Worm (Caenorhabditis elegans) whole organism, late embryonic: ENCODE data around the gene rab-21.

Experiments
- C08G9.2 ChIP-seq: sonication (generic microtip); optimal IDR thresholded peaks from 2 replicates; lab custom pipeline; 2016; ENCODE audit warnings: mild to moderate bottlenecking, missing genetic modification characterization, moderate library complexity, missing compliant biosample characterization
- F13H6.1 ChIP-seq: sonication (generic microtip); optimal IDR thresholded peaks from 2 replicates; lab custom pipeline; 2016; ENCODE audit warnings: missing genetic modification characterization, missing compliant biosample characterization
- K09A11.1 ChIP-seq: sonication (generic microtip); optimal IDR thresholded peaks from 2 replicates; lab custom pipeline; 2017; ENCODE audit warnings: antibody characterized with exemption, mild to moderate bottlenecking, missing genetic modification characterization, missing compliant biosample characterization; ENCODE audit not compliant: insufficient read depth
- Y22D7AL.16 ChIP-seq: sonication (generic microtip); optimal IDR thresholded peaks from 2 replicates; lab custom pipeline; 2016; ENCODE audit warnings: missing genetic modification characterization, missing compliant biosample characterization
- ahr-1 ChIP-seq: sonication (generic microtip); optimal IDR thresholded peaks from 2 replicates; lab custom pipeline; 2016; ENCODE audit warnings: missing genetic modification characterization, missing compliant biosample characterization
- ceh-18 ChIP-seq: sonication (generic microtip); optimal IDR thresholded peaks from 2 replicates; lab custom pipeline; 2016; ENCODE audit warnings: missing genetic modification characterization, missing compliant biosample characterization
- ceh-2 ChIP-seq: sonication (generic microtip); optimal IDR thresholded peaks from 2 replicates; lab custom pipeline; 2016; ENCODE audit warnings: missing genotype, missing genetic modification characterization, missing compliant biosample characterization
- ceh-34 ChIP-seq: sonication (generic microtip); optimal IDR thresholded peaks from 2 replicates; lab custom pipeline; 2016; ENCODE audit warnings: mild to moderate bottlenecking, missing genetic modification characterization, missing compliant biosample characterization
- ceh-45 ChIP-seq: fragments of 200-800 bp; sonication (Bioruptor generic); IDR thresholded peaks from 2 replicates; pipeline ENCODE4 v1.3.6; 2022; ENCODE audit warnings: missing genetic modification reagents, missing genetic modification characterization, missing compliant biosample characterization
- ceh-9 ChIP-seq: sonication (generic microtip); optimal IDR thresholded peaks from 2 replicates; lab custom pipeline; 2016; ENCODE audit warnings: mild to moderate bottlenecking, missing genetic modification characterization, inconsistent platforms, missing compliant biosample characterization
- che-1 ChIP-seq: sonication (generic microtip); optimal IDR thresholded peaks from 2 replicates; lab custom pipeline; 2016; ENCODE audit warnings: mild to moderate bottlenecking, missing genetic modification characterization, missing compliant biosample characterization
- dmd-4 ChIP-seq: sonication (generic microtip); optimal IDR thresholded peaks from 2 replicates; lab custom pipeline; 2016; ENCODE audit warnings: borderline replicate concordance, missing genetic modification characterization, missing compliant biosample characterization
- dve-1 ChIP-seq: sonication (generic microtip); optimal IDR thresholded peaks from 2 replicates; lab custom pipeline; 2017; ENCODE audit warnings: antibody characterized with exemption, mild to moderate bottlenecking, missing genetic modification characterization, missing compliant biosample characterization
- elt-2 ChIP-seq: sonication (generic microtip); optimal IDR thresholded peaks from 2 replicates; lab custom pipeline; 2016; ENCODE audit warnings: missing genetic modification reagents, missing genetic modification characterization, missing compliant biosample characterization
- fkh-10 ChIP-seq: fragments of 150-350 bp; optimal IDR thresholded peaks from 2 replicates; lab custom pipeline; 2014; ENCODE audit warnings: missing biosample characterization, missing genetic modification reagents, missing genetic modification characterization
- fkh-6 ChIP-seq: sonication (generic microtip); optimal IDR thresholded peaks from 2 replicates; lab custom pipeline; 2016; ENCODE audit warnings: missing genetic modification characterization, missing compliant biosample characterization
- gmeb-2 ChIP-seq: sonication (generic microtip); optimal IDR thresholded peaks from 2 replicates; lab custom pipeline; 2016; ENCODE audit warnings: missing genetic modification characterization, inconsistent platforms, missing compliant biosample characterization
- hlh-13 ChIP-seq: fragments of 200-800 bp; sonication (Bioruptor generic); optimal IDR thresholded peaks from 2 replicates; lab custom pipeline; 2018; ENCODE audit warnings: mild to moderate bottlenecking, missing genetic modification characterization, missing compliant biosample characterization
- lim-6 ChIP-seq: sonication (generic microtip); optimal IDR thresholded peaks from 2 replicates; lab custom pipeline; 2016; ENCODE audit warnings: missing genetic modification characterization, missing compliant biosample characterization
- lin-11 ChIP-seq: fragments of 200-800 bp; sonication (Bioruptor generic); optimal IDR thresholded peaks from 2 replicates; lab custom pipeline; 2018; ENCODE audit warnings: mild to moderate bottlenecking, missing genetic modification characterization, missing compliant biosample characterization
- madf-2 ChIP-seq: sonication (generic microtip); optimal IDR thresholded peaks from 2 replicates; lab custom pipeline; 2017; ENCODE audit warnings: missing genetic modification characterization, missing compliant biosample characterization
- nfya-1 ChIP-seq: sonication (generic microtip); optimal IDR thresholded peaks from 2 replicates; lab custom pipeline; 2017; ENCODE audit warnings: missing genetic modification characterization, mild to moderate bottlenecking, missing compliant biosample characterization, antibody characterized with exemption, moderate library complexity
- nhr-11 ChIP-seq: fragments of 150-350 bp; optimal IDR thresholded peaks from 2 replicates; lab custom pipeline; 2014; ENCODE audit warnings: missing biosample characterization, missing genetic modification characterization
- nhr-232 ChIP-seq: sonication (generic microtip); optimal IDR thresholded peaks from 2 replicates; lab custom pipeline; 2016; ENCODE audit warnings: missing genetic modification characterization, missing compliant biosample characterization
- odd-2 ChIP-seq: sonication (generic microtip); optimal IDR thresholded peaks from 2 replicates; lab custom pipeline; 2017; ENCODE audit warnings: antibody characterized with exemption, mild to moderate bottlenecking, missing genetic modification characterization, missing compliant biosample characterization
- pha-4 ChIP-seq: fragments of 150-350 bp; optimal IDR thresholded peaks from 2 replicates; lab custom pipeline; 2018; ENCODE audit warnings: missing biosample characterization, missing genetic modification reagents, missing genetic modification characterization
- pqm-1 ChIP-seq: sonication (generic microtip); optimal IDR thresholded peaks from 2 replicates; lab custom pipeline; 2016; ENCODE audit warnings: missing genetic modification characterization, missing compliant biosample characterization
- ref-2 ChIP-seq: sonication (generic microtip); optimal IDR thresholded peaks from 2 replicates; lab custom pipeline; 2016; ENCODE audit warnings: missing genetic modification characterization, missing compliant biosample characterization
- rnt-1 ChIP-seq: sonication (generic microtip); optimal IDR thresholded peaks from 2 replicates; lab custom pipeline; 2016; ENCODE audit warnings: missing genetic modification characterization, missing compliant biosample characterization
- sox-4 ChIP-seq: sonication (generic microtip); optimal IDR thresholded peaks from 2 replicates; lab custom pipeline; 2017; ENCODE audit warnings: mild to moderate bottlenecking, missing genetic modification characterization, inconsistent platforms, missing compliant biosample characterization
- syd-9 ChIP-seq: sonication (generic microtip); optimal IDR thresholded peaks from 2 replicates; lab custom pipeline; 2016; ENCODE audit warnings: mild to moderate bottlenecking, missing genetic modification characterization, moderate library complexity, missing compliant biosample characterization
- tbx-2 ChIP-seq: sonication (generic microtip); optimal IDR thresholded peaks from 2 replicates; lab custom pipeline; 2016; ENCODE audit warnings: missing genetic modification characterization, missing compliant biosample characterization
- ttx-3 ChIP-seq: sonication (generic microtip); optimal IDR thresholded peaks from 2 replicates; lab custom pipeline; 2016; ENCODE audit warnings: missing genetic modification reagents, missing genetic modification characterization, missing compliant biosample characterization
- unc-42 ChIP-seq: sonication (generic microtip); optimal IDR thresholded peaks from 2 replicates; lab custom pipeline; 2016; ENCODE audit warnings: missing genotype, missing genetic modification characterization, missing compliant biosample characterization
- unc-55 ChIP-seq: sonication (generic microtip); optimal IDR thresholded peaks from 2 replicates; lab custom pipeline; 2017; ENCODE audit warnings: missing biosample characterization, missing genetic modification reagents, missing genetic modification characterization
- unc-86 ChIP-seq: sonication (generic microtip); optimal IDR thresholded peaks from 2 replicates; lab custom pipeline; 2016; ENCODE audit warnings: missing genetic modification characterization, missing compliant biosample characterization
- zip-5 ChIP-seq: sonication (generic microtip); optimal IDR thresholded peaks from 2 replicates; lab custom pipeline; 2016; ENCODE audit warnings: missing genetic modification characterization, missing compliant biosample characterization

rab-21 gene

DNA sequence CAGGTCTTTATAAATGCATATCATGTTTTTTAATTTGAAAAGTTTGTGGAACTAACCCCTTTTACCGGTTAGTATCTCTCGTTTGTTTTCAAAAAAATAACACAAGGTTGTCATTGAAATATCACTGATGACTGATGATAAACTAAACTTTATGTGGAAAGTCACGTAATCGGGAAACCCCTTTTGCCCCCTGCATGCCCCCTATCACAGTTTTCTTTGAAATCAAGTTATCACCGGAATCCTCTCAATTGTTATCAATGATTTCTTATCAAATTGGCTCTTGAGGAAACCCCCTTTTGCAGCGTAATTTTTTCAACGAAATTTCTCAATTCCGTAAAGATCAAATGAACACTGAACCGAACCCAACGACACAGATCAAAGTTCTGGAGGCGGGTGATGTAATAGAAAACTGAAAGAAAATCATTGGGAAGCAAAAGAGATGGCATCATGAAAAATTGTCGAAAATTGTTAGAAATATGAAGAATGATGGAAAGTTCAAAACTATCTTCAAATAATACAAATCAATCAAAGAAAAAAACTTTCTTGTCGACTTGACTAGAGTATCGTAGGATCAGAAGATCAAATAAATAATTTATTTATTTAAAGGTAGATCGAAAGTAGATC lies 25.6 kb upstream of the rab-21 start:
- TF ChIP-seq ttx-3 (tag; lab: Kevin White, UChicago): no peak
- no peak for TF ChIP-seq syd-9
- TF ChIP-seq nfya-1 (tag; lab: Kevin White, UChicago): no peak
- TF ChIP-seq hlh-13: no peak
- no peak for TF ChIP-seq lim-6 (tag; lab: Kevin White, UChicago)
- no peak for TF ChIP-seq sox-4 (tag; lab: Kevin White, UChicago)
- TF ChIP-seq elt-2: peak; percentile 95
- no peak for TF ChIP-seq K09A11.1 (tag; lab: Kevin White, UChicago)

- TF ChIP-seq F13H6.1 (tag; lab: Kevin White, UChicago) (no peak), ref-2 (no peak), zip-5 (tag; lab: Kevin White, UChicago) (no peak), lim-6 (tag; lab: Kevin White, UChicago) (no peak), pqm-1 (tag; lab: Kevin White, UChicago) (no peak), fkh-10 (GFP tag; lab: Kevin White, UChicago) (no peak), C08G9.2 (tag; lab: Kevin White, UChicago) (no peak), ceh-45 (GFP tag; lab: Robert Waterston, UW) (no peak), tbx-2 (tag; lab: Kevin White, UChicago) (no peak), che-1 (tag; lab: Kevin White, UChicago) (no peak), nhr-232 (tag; lab: Kevin White, UChicago) (no peak), Y22D7AL.16 (no peak), rnt-1 (tag; lab: Kevin White, UChicago) (no peak), fkh-6 (tag; lab: Kevin White, UChicago) (no peak), unc-86 (tag; lab: Kevin White, UChicago) (no peak)
Measured at ce11 chrII:8738955-8739354, 24.1 kb upstream of the rab-21 start.

DNA sequence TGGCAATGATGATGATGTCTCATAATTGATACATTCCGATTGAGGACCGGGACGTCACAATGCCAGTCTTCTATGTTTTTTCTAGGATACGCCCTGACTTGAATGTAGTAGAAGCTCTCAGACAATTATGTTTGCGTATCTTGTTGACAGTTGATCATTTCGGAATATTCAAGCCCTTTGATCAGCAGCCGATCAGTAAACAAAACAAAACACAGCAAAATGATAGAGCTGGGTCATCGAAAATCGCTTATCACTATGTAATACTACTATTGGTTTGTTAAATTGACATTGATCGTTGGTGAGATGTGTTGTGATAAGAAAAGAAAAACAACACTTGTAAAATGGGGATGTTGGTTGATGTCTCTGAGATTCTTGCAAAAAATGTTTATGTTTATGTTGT lies 23.4 kb upstream of the rab-21 start:
- no peak for TF ChIP-seq tbx-2 (tag; lab: Kevin White, UChicago)
- no peak for TF ChIP-seq fkh-6 (tag; lab: Kevin White, UChicago)
- TF ChIP-seq elt-2: peak; percentile 23

DNA sequence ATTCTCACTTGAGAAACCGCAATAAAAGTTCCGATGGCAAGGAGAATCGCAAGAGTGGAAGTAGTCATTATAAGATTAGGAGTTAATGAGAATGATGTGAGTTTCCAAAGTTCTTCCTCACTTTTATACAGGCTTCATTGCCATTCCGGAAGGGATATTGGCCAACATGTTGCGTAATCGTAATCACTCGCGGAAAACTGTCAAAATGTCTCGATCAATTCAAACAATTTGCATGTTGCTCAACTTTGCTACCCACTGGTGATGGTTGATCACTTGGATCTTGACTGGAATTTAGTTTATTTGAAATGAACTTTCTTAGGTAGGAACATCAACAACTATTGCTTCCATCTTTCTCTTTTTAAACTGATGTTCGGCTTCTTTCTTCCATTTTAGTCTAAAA lies 22.6 kb upstream of the rab-21 start, which contains the start of gene idpb-4:
Gene idpb-4, minus strand, starts transcription at position 101 of the 400 bp plus-strand sequence.
- no peak for TF ChIP-seq gmeb-2 (tag; lab: Kevin White, UChicago)
- no peak for TF ChIP-seq hlh-13
- no peak for TF ChIP-seq ceh-34
- no peak for TF ChIP-seq odd-2
- no peak for TF ChIP-seq dve-1 (tag; lab: Kevin White, UChicago)
- TF ChIP-seq ttx-3 (tag; lab: Kevin White, UChicago): no peak
- TF ChIP-seq unc-42 (tag; lab: Kevin White, UChicago): no peak
- TF ChIP-seq C08G9.2 (tag; lab: Kevin White, UChicago): no peak
- no peak for TF ChIP-seq ref-2
- TF ChIP-seq ceh-2 (tag; lab: Kevin White, UChicago): no peak
- TF ChIP-seq ceh-9: no peak
- no peak for TF ChIP-seq zip-5 (tag; lab: Kevin White, UChicago)
- TF ChIP-seq lin-11: no peak
- no peak for TF ChIP-seq madf-2 (tag; lab: Kevin White, UChicago)
- TF ChIP-seq ahr-1: no peak
- TF ChIP-seq unc-55 (GFP tag; lab: Kevin White, UChicago): no peak
- TF ChIP-seq dmd-4 (tag; lab: Kevin White, UChicago): no peak
- TF ChIP-seq ceh-18: no peak
- TF ChIP-seq nhr-11: no peak
- no peak for TF ChIP-seq pha-4 (tag; lab: Kevin White, UChicago)
